Fruit fly (Drosophila melanogaster) whole organism, embryonic: ENCODE data around the gene CG3337.
A peak's percentile ranks its signal among the peaks of the same experiment; 100 is the strongest.

Experiments
- BEAF-32 ChIP-seq: fragments of 200-800 bp; sonication (Bioruptor generic); optimal IDR thresholded peaks from 3 replicates; lab custom pipeline; 2017; ENCODE audit warnings: missing biosample characterization, missing genetic modification characterization, mild to moderate bottlenecking, moderate library complexity, missing genetic modification reagents
- Bdp1 ChIP-seq: fragments of 200-800 bp; sonication (Bioruptor generic); optimal IDR thresholded peaks from 3 replicates; lab custom pipeline; 2016; ENCODE audit warnings: missing biosample characterization, missing genetic modification characterization
- CG10431 ChIP-seq: fragments of 200-800 bp; sonication (Bioruptor generic); optimal IDR thresholded peaks from 3 replicates; lab custom pipeline; 2018; ENCODE audit warnings: missing biosample characterization, mild to moderate bottlenecking, missing genetic modification characterization
- CG10543 ChIP-seq: fragments of 200-800 bp; sonication (Bioruptor generic); optimal IDR thresholded peaks from 3 replicates; lab custom pipeline; 2017; ENCODE audit warnings: missing biosample characterization, mild to moderate bottlenecking, missing genetic modification characterization, moderate library complexity
- CG12104 ChIP-seq: fragments of 200-800 bp; sonication (Bioruptor generic); optimal IDR thresholded peaks from 3 replicates; lab custom pipeline; 2016; ENCODE audit warnings: missing biosample characterization, missing genetic modification characterization
- CG12219 ChIP-seq: fragments of 200-800 bp; sonication (Bioruptor generic); optimal IDR thresholded peaks from 3 replicates; lab custom pipeline; 2018; ENCODE audit warnings: missing biosample characterization, mild to moderate bottlenecking, missing genetic modification characterization
- CG12391 ChIP-seq: fragments of 200-800 bp; sonication (Bioruptor generic); optimal IDR thresholded peaks from 3 replicates; lab custom pipeline; 2018; ENCODE audit warnings: missing biosample characterization, mild to moderate bottlenecking, missing genetic modification characterization, moderate library complexity
- CG12942 ChIP-seq: fragments of 200-800 bp; sonication (Bioruptor generic); optimal IDR thresholded peaks from 3 replicates; lab custom pipeline; 2016; ENCODE audit warnings: missing biosample characterization, missing genetic modification characterization
- CG14014 ChIP-seq: fragments of 200-800 bp; sonication (Bioruptor generic); IDR thresholded peaks from 2 replicates; pipeline ENCODE4 v1.3.6; 2022; ENCODE audit warnings: missing biosample characterization, missing genetic modification characterization
- CG15479 ChIP-seq: fragments of 200-800 bp; sonication (Bioruptor generic); optimal IDR thresholded peaks from 3 replicates; lab custom pipeline; 2019; ENCODE audit warnings: missing biosample characterization, mild to moderate bottlenecking, missing genetic modification characterization, moderate library complexity
- CG17186 ChIP-seq: fragments of 200-800 bp; sonication (Bioruptor generic); optimal IDR thresholded peaks from 3 replicates; lab custom pipeline; 2017; ENCODE audit warnings: missing biosample characterization, missing genetic modification reagents, missing genetic modification characterization
- CG17385 ChIP-seq: fragments of 200-800 bp; sonication (Bioruptor generic); optimal IDR thresholded peaks from 3 replicates; lab custom pipeline; 2018; ENCODE audit warnings: missing biosample characterization, mild to moderate bottlenecking, missing genetic modification characterization
- CG18619 ChIP-seq: fragments of 200-800 bp; sonication (Bioruptor generic); optimal IDR thresholded peaks from 3 replicates; lab custom pipeline; 2017; ENCODE audit warnings: missing biosample characterization, mild to moderate bottlenecking, missing genetic modification characterization
- CG18764 ChIP-seq: fragments of 200-800 bp; sonication (Bioruptor generic); optimal IDR thresholded peaks from 3 replicates; lab custom pipeline; 2016; ENCODE audit warnings: missing biosample characterization, missing genetic modification characterization
- CG2875 ChIP-seq: fragments of 200-800 bp; sonication (Bioruptor generic); optimal IDR thresholded peaks from 2 replicates; lab custom pipeline; 2017; ENCODE audit warnings: missing biosample characterization, mild to moderate bottlenecking, missing genetic modification characterization, missing genetic modification reagents
- CG31441 ChIP-seq: fragments of 200-800 bp; sonication (Bioruptor generic); IDR thresholded peaks from 2 replicates; pipeline ENCODE4 v1.3.6; 2022; ENCODE audit warnings: missing biosample characterization, missing genetic modification characterization
- CG3163 ChIP-seq: fragments of 200-800 bp; sonication (Bioruptor generic); optimal IDR thresholded peaks from 3 replicates; lab custom pipeline; 2016; ENCODE audit warnings: missing biosample characterization, missing genetic modification characterization
- CG3838 ChIP-seq: fragments of 200-800 bp; sonication (Bioruptor generic); optimal IDR thresholded peaks from 3 replicates; lab custom pipeline; 2016; ENCODE audit warnings: missing biosample characterization, missing genetic modification characterization
- CG6791 ChIP-seq: fragments of 200-800 bp; sonication (Bioruptor generic); IDR thresholded peaks from 3 replicates; pipeline ENCODE4 v1.3.6; 2022; ENCODE audit warnings: missing biosample characterization, missing genetic modification characterization; ENCODE audit not compliant: partially characterized antibody
- CG7786 ChIP-seq: fragments of 200-800 bp; sonication (Bioruptor generic); optimal IDR thresholded peaks from 2 replicates; lab custom pipeline; 2016; ENCODE audit warnings: missing biosample characterization, missing genetic modification characterization
- CG8765 ChIP-seq: fragments of 200-800 bp; sonication (Bioruptor generic); IDR thresholded peaks from 2 replicates; pipeline ENCODE4 v1.3.6; 2022; ENCODE audit warnings: missing biosample characterization, missing genetic modification characterization
- CG9797 ChIP-seq: fragments of 200-800 bp; sonication (Bioruptor generic); optimal IDR thresholded peaks from 3 replicates; lab custom pipeline; 2018; ENCODE audit warnings: missing biosample characterization, mild to moderate bottlenecking, missing genetic modification characterization
- Dbx ChIP-seq: fragments of 200-800 bp; sonication (Bioruptor generic); IDR thresholded peaks from 3 replicates; pipeline ENCODE4 v1.3.6; 2022; ENCODE audit warnings: missing biosample characterization, missing genetic modification characterization
- Doc3 ChIP-seq: fragments of 200-800 bp; sonication (Bioruptor generic); IDR thresholded peaks from 3 replicates; pipeline ENCODE4 v1.3.6; 2022; ENCODE audit warnings: missing biosample characterization, missing genetic modification characterization; ENCODE audit not compliant: partially characterized antibody
- Med ChIP-seq: fragments of 200-800 bp; sonication (Bioruptor generic); peaks from one replicate; lab custom pipeline; 2016; ENCODE audit warnings: missing biosample characterization, missing genetic modification characterization, mild to moderate bottlenecking, inconsistent platforms, moderate library complexity
- NC2β ChIP-seq: fragments of 200-800 bp; sonication (Bioruptor generic); optimal IDR thresholded peaks from 2 replicates; lab custom pipeline; 2016; ENCODE audit warnings: missing biosample characterization, missing genetic modification characterization
- Nf-YA ChIP-seq: fragments of 200-800 bp; sonication (Bioruptor generic); IDR thresholded peaks from 2 replicates; pipeline ENCODE4 v1.3.6; 2022; ENCODE audit warnings: missing biosample characterization, missing genetic modification characterization
- TFAM ChIP-seq: fragments of 200-800 bp; sonication (Bioruptor generic); optimal IDR thresholded peaks from 2 replicates; lab custom pipeline; 2017; ENCODE audit warnings: missing biosample characterization, missing genetic modification characterization, inconsistent platforms
- ato ChIP-seq: fragments of 200-800 bp; sonication (Bioruptor generic); IDR thresholded peaks from 2 replicates; pipeline ENCODE4 v1.3.6; 2022; ENCODE audit warnings: missing biosample characterization, missing genetic modification characterization; ENCODE audit not compliant: partially characterized antibody
- bab2 ChIP-seq: fragments of 200-800 bp; sonication (Bioruptor generic); optimal IDR thresholded peaks from 2 replicates; lab custom pipeline; 2016; ENCODE audit warnings: missing biosample characterization, missing genetic modification characterization
- br ChIP-seq: fragments of >200 bp; optimal IDR thresholded peaks from 2 replicates; lab custom pipeline; 2017
- cad ChIP-seq: fragments of >200 bp; optimal IDR thresholded peaks from 2 replicates; lab custom pipeline; 2017; ENCODE audit warnings: missing biosample characterization, missing genetic modification characterization
- caup ChIP-seq: fragments of 200-800 bp; sonication (Bioruptor generic); optimal IDR thresholded peaks from 3 replicates; lab custom pipeline; 2017; ENCODE audit warnings: missing biosample characterization, mild to moderate bottlenecking, missing genetic modification characterization, moderate library complexity; ENCODE audit not compliant: severe bottlenecking
- dpn ChIP-seq, 2 experiments: fragments of 200-800 bp; sonication (Bioruptor generic); optimal IDR thresholded peaks; 3 replicates each; lab custom pipeline; 2016; ENCODE audit warnings: missing biosample characterization in 2 of 2, missing genetic modification characterization in 2 of 2
- gfzf ChIP-seq: fragments of 200-800 bp; sonication (Bioruptor generic); optimal IDR thresholded peaks from 2 replicates; lab custom pipeline; 2016; ENCODE audit warnings: missing biosample characterization, mild to moderate bottlenecking, missing genetic modification characterization, moderate library complexity
- her ChIP-seq: fragments of 200-800 bp; sonication (Bioruptor generic); optimal IDR thresholded peaks from 2 replicates; lab custom pipeline; 2016; ENCODE audit warnings: missing biosample characterization, missing genetic modification characterization
- insv ChIP-seq, 2 experiments: fragments of 200-800 bp; sonication (Bioruptor generic); optimal IDR thresholded peaks; 3 replicates each; lab custom pipeline; 2016 to 2018; ENCODE audit warnings: missing biosample characterization in 2 of 2, missing genetic modification characterization in 2 of 2
- inv ChIP-seq: fragments of 200-800 bp; sonication (Bioruptor generic); IDR thresholded peaks from 2 replicates; pipeline ENCODE4 v1.3.6; 2022; ENCODE audit warnings: missing biosample characterization, missing genetic modification characterization; ENCODE audit not compliant: partially characterized antibody
- jumu ChIP-seq: fragments of 200-800 bp; sonication (Bioruptor generic); optimal IDR thresholded peaks from 3 replicates; lab custom pipeline; 2016; ENCODE audit warnings: missing biosample characterization, missing genetic modification characterization
- kay ChIP-seq: fragments of 200-800 bp; sonication (Bioruptor generic); optimal IDR thresholded peaks from 2 replicates; lab custom pipeline; 2016; ENCODE audit warnings: missing biosample characterization, missing genetic modification characterization
- lbe ChIP-seq: fragments of 200-800 bp; sonication (Bioruptor generic); optimal IDR thresholded peaks from 2 replicates; lab custom pipeline; 2016; ENCODE audit warnings: missing biosample characterization, mild to moderate bottlenecking, missing genetic modification characterization
- mld ChIP-seq: fragments of 200-800 bp; sonication (Bioruptor generic); IDR thresholded peaks from 3 replicates; pipeline ENCODE4 v1.3.6; 2022; ENCODE audit warnings: missing biosample characterization, missing genetic modification characterization; ENCODE audit not compliant: partially characterized antibody
- phol ChIP-seq: fragments of 200-800 bp; sonication (Bioruptor generic); optimal IDR thresholded peaks from 3 replicates; lab custom pipeline; 2018; ENCODE audit warnings: missing biosample characterization, mild to moderate bottlenecking, missing genetic modification characterization, moderate library complexity
- row ChIP-seq: fragments of 200-800 bp; sonication (Bioruptor generic); IDR thresholded peaks from 3 replicates; pipeline ENCODE4 v1.3.6; 2022; ENCODE audit warnings: missing biosample characterization, missing genetic modification characterization
- sd ChIP-seq: fragments of 200-800 bp; sonication (Bioruptor generic); optimal IDR thresholded peaks from 3 replicates; lab custom pipeline; 2018; ENCODE audit warnings: missing biosample characterization, mild to moderate bottlenecking, missing genetic modification characterization, moderate library complexity
- sens ChIP-seq: fragments of 200-800 bp; sonication (Bioruptor generic); peaks from one replicate; lab custom pipeline; 2016; ENCODE audit warnings: missing biosample characterization, missing genetic modification characterization
- sna ChIP-seq: fragments of 200-800 bp; sonication (Bioruptor generic); IDR thresholded peaks from 2 replicates; pipeline ENCODE4 v1.3.6; 2022; ENCODE audit warnings: missing biosample characterization, missing genetic modification characterization; ENCODE audit not compliant: partially characterized antibody
- sug ChIP-seq: fragments of 200-800 bp; optimal IDR thresholded peaks from 2 replicates; lab custom pipeline; 2019; ENCODE audit warnings: missing biosample characterization, mild to moderate bottlenecking, missing genetic modification characterization, moderate library complexity
- wek ChIP-seq: fragments of 200-800 bp; sonication (Bioruptor generic); optimal IDR thresholded peaks from 3 replicates; lab custom pipeline; 2018; ENCODE audit warnings: missing biosample characterization, mild to moderate bottlenecking, missing genetic modification characterization, moderate library complexity
- zfh1 ChIP-seq: fragments of 200-800 bp; sonication (Bioruptor generic); IDR thresholded peaks from 3 replicates; pipeline ENCODE4 v1.3.6; 2022; ENCODE audit warnings: missing biosample characterization, missing genetic modification characterization
- zfh2 ChIP-seq: fragments of 200-800 bp; sonication (Bioruptor generic); optimal IDR thresholded peaks from 2 replicates; lab custom pipeline; 2016; ENCODE audit warnings: missing biosample characterization, missing genetic modification characterization

Gene CG3337

DNA sequence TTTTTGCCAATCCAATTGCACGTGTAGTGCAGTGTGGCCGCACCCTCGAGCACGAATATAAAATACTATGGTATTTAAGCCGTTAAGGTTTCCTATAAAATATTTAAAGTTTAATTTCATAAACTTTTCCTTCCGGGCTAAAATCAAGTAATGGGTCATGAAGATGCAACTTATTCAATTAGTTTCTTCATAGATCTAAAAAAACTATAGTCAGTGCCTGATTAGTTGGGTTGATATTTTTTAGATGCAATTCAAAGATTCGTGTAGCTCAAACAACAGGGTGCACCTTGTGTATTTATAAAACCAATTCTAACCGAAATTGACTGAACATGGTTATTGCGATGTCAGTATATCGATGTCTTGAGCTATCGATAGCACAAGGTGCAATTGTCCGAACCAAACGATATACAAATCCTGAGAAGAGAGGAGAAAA is 4.6 kb downstream of the CG3337 start, which contains the start of the genes Smyd5 and Oga (continued):
- peak; percentile 90 for TF ChIP-seq Doc3 (GFP tag; lab: Robert Waterston, UW)
- TF ChIP-seq mld (GFP tag; lab: Robert Waterston, UW), result peak; percentile 97
- TF ChIP-seq CG7786 (GFP tag; lab: Kevin White, UChicago), result peak; percentile 52
- peak; percentile 50 for TF ChIP-seq CG17186
- TF ChIP-seq her (GFP tag; lab: Kevin White, UChicago), result peak; percentile 42
- peak; percentile 27 for TF ChIP-seq CG2875
- peak; percentile 20 for TF ChIP-seq CG18764 (GFP tag; lab: Kevin White, UChicago)
- TF ChIP-seq CG12391 (tag; lab: Kevin White, UChicago), result peak; percentile 48
- TF ChIP-seq Med (GFP tag; lab: Kevin White, UChicago), result peak; percentile 94
- no peak for TF ChIP-seq CG14014 (GFP tag; lab: Robert Waterston, UW)
- peak; percentile 6 for TF ChIP-seq lbe
- TF ChIP-seq zfh1 (GFP tag; lab: Robert Waterston, UW), result peak; percentile 26; the same call in 1 of the 3 replicates
- peak; percentile 88 for TF ChIP-seq sna (GFP tag; lab: Robert Waterston, UW)
- TF ChIP-seq CG10543 (GFP tag; lab: Kevin White, UChicago), result no peak
- TF ChIP-seq CG12942 (GFP tag; lab: Kevin White, UChicago), result no peak
- TF ChIP-seq sug (tag; lab: Kevin White, UChicago), result peak; percentile 64
- peak; percentile 40 for TF ChIP-seq CG18619
- no peak for TF ChIP-seq TFAM
- TF ChIP-seq CG12219 (GFP tag; lab: Kevin White, UChicago), result no peak
- peak; percentile 58 for TF ChIP-seq row (GFP tag; lab: Robert Waterston, UW)
- TF ChIP-seq CG15479, result no peak
- no peak for TF ChIP-seq caup (GFP tag; lab: Kevin White, UChicago)
- TF ChIP-seq CG9797 (GFP tag; lab: Kevin White, UChicago), result peak; percentile 70
- TF ChIP-seq CG3163 (GFP tag; lab: Kevin White, UChicago), result peak; percentile 14
- no peak for TF ChIP-seq br (lab: Kevin White, UChicago)
- TF ChIP-seq CG17385 (GFP tag; lab: Kevin White, UChicago), result no peak
- peak in 1 of 2 experiments; percentile 60 for TF ChIP-seq insv (GFP tag; optimal IDR thresholded peaks at IDR 0.05; lab: Kevin White, UChicago)
- TF ChIP-seq phol (tag; lab: Kevin White, UChicago), result peak; percentile 41
- no peak for TF ChIP-seq sd (tag; lab: Kevin White, UChicago)
- TF ChIP-seq jumu (GFP tag; lab: Kevin White, UChicago), result no peak
- no peak for TF ChIP-seq CG3838 (GFP tag; lab: Kevin White, UChicago)
- no peak for TF ChIP-seq bab2
- peak; percentile 90 for TF ChIP-seq inv (GFP tag; lab: Robert Waterston, UW)
- peak; percentile 93 for TF ChIP-seq ato (GFP tag; lab: Robert Waterston, UW)
- no peak for TF ChIP-seq kay (GFP tag; lab: Kevin White, UChicago)
- peak; percentile 84 for TF ChIP-seq sens (GFP tag; lab: Kevin White, UChicago)
- peak; percentile 63 for TF ChIP-seq gfzf (GFP tag; lab: Kevin White, UChicago)
- TF ChIP-seq CG8765 (GFP tag; lab: Robert Waterston, UW), result no peak
- peak; percentile 30 for TF ChIP-seq Bdp1 (GFP tag; lab: Kevin White, UChicago)
- peak; percentile 12 for TF ChIP-seq cad (GFP tag; lab: Kevin White, UChicago)
- TF ChIP-seq Dbx (GFP tag; lab: Robert Waterston, UW), result 0 out of 3 replicates have a peak, but pooled peaks have one; percentile 7
- peak; percentile 2 for TF ChIP-seq CG10431 (GFP tag; lab: Kevin White, UChicago)
- no peak for TF ChIP-seq CG31441
- peak; percentile 13 for TF ChIP-seq CG12104 (GFP tag; lab: Kevin White, UChicago)
- TF ChIP-seq wek (GFP tag; lab: Kevin White, UChicago), result no peak
- peak; percentile 94 for TF ChIP-seq CG6791 (GFP tag; lab: Robert Waterston, UW)
- peak; percentile 17 to 43 for TF ChIP-seq dpn (GFP tag; optimal IDR thresholded peaks at IDR 0.05; lab: Kevin White, UChicago)
- peak; percentile 95 for TF ChIP-seq BEAF-32
- peak; percentile 33 for TF ChIP-seq NC2β (GFP tag; lab: Kevin White, UChicago)
- peak; percentile 60 for TF ChIP-seq zfh2 (GFP tag; lab: Kevin White, UChicago)
- TF ChIP-seq Nf-YA, result no peak
